Fruit fly (Drosophila melanogaster) whole organism, embryonic: ENCODE measurements around the gene kairos.

ENCODE experiments used
- B-H1 ChIP-seq: fragments of 200-800 bp; sonication (Bioruptor generic); IDR thresholded peaks from 3 replicates; pipeline ENCODE4 v1.3.6; 2022; ENCODE audit warnings: missing biosample characterization, missing genetic modification characterization
- Bteb2 ChIP-seq: fragments of 200-800 bp; sonication (Bioruptor generic); optimal IDR thresholded peaks from 2 replicates; lab custom pipeline; 2016; ENCODE audit warnings: missing biosample characterization, missing genetic modification characterization
- CG10543 ChIP-seq: fragments of 200-800 bp; sonication (Bioruptor generic); optimal IDR thresholded peaks from 3 replicates; lab custom pipeline; 2017; ENCODE audit warnings: missing biosample characterization, mild to moderate bottlenecking, missing genetic modification characterization, moderate library complexity
- CG10979 ChIP-seq: fragments of 200-800 bp; sonication (Bioruptor generic); optimal IDR thresholded peaks from 2 replicates; lab custom pipeline; 2018; ENCODE audit warnings: missing biosample characterization, mild to moderate bottlenecking, missing genetic modification characterization, moderate library complexity
- CG11093 ChIP-seq: fragments of 200-800 bp; sonication (Bioruptor generic); IDR thresholded peaks from 3 replicates; pipeline ENCODE4 v1.3.6; 2022; ENCODE audit warnings: missing biosample characterization, missing genetic modification characterization
- CG11456 ChIP-seq: fragments of 200-800 bp; sonication (Bioruptor generic); IDR thresholded peaks from 3 replicates; pipeline ENCODE4 v1.3.6; 2022; ENCODE audit warnings: missing biosample characterization, missing genetic modification characterization
- CG1233 ChIP-seq: fragments of 200-800 bp; sonication (Bioruptor generic); optimal IDR thresholded peaks from 4 replicates; lab custom pipeline; 2018; ENCODE audit warnings: missing biosample characterization, mild to moderate bottlenecking, missing genetic modification characterization
- CG13123 ChIP-seq: fragments of 200-800 bp; sonication (Bioruptor generic); optimal IDR thresholded peaks from 2 replicates; lab custom pipeline; 2016; ENCODE audit warnings: missing biosample characterization, missing genetic modification characterization
- CG13296 ChIP-seq: fragments of 200-800 bp; sonication (Bioruptor generic); optimal IDR thresholded peaks from 3 replicates; lab custom pipeline; 2018; ENCODE audit warnings: missing biosample characterization, mild to moderate bottlenecking, missing genetic modification characterization
- CG14014 ChIP-seq: fragments of 200-800 bp; sonication (Bioruptor generic); IDR thresholded peaks from 2 replicates; pipeline ENCODE4 v1.3.6; 2022; ENCODE audit warnings: missing biosample characterization, missing genetic modification characterization
- CG1602 ChIP-seq: fragments of 200-800 bp; sonication (Bioruptor generic); optimal IDR thresholded peaks from 3 replicates; lab custom pipeline; 2016; ENCODE audit warnings: missing biosample characterization, missing genetic modification characterization
- CG1603 ChIP-seq: fragments of 200-800 bp; sonication (Bioruptor generic); optimal IDR thresholded peaks from 2 replicates; lab custom pipeline; 2019; ENCODE audit warnings: missing biosample characterization, mild to moderate bottlenecking, missing genetic modification characterization, moderate library complexity
- CG16815 ChIP-seq: fragments of 200-800 bp; sonication (Bioruptor generic); optimal IDR thresholded peaks from 3 replicates; lab custom pipeline; 2017; ENCODE audit warnings: missing biosample characterization, mild to moderate bottlenecking, missing genetic modification characterization
- CG17568 ChIP-seq: fragments of 200-800 bp; sonication (Bioruptor generic); optimal IDR thresholded peaks from 2 replicates; lab custom pipeline; 2018; ENCODE audit warnings: missing biosample characterization, mild to moderate bottlenecking, missing genetic modification characterization, moderate library complexity
- CG1792 ChIP-seq: fragments of 200-800 bp; sonication (Bioruptor generic); optimal IDR thresholded peaks from 2 replicates; lab custom pipeline; 2016; ENCODE audit warnings: missing biosample characterization, missing genetic modification characterization
- CG18011 ChIP-seq: fragments of 200-800 bp; sonication (Bioruptor generic); optimal IDR thresholded peaks from 2 replicates; lab custom pipeline; 2017; ENCODE audit warnings: missing biosample characterization, missing genetic modification characterization, mild to moderate bottlenecking, moderate library complexity, missing genotype
- CG30020 ChIP-seq: fragments of 200-800 bp; optimal IDR thresholded peaks from 2 replicates; lab custom pipeline; 2019; ENCODE audit warnings: missing biosample characterization, mild to moderate bottlenecking, missing genetic modification characterization, moderate library complexity
- CG43689 ChIP-seq: fragments of 200-800 bp; sonication (Bioruptor generic); IDR thresholded peaks from 2 replicates; pipeline ENCODE4 v1.3.6; 2022; ENCODE audit warnings: missing biosample characterization, missing genetic modification characterization
- CG6683 ChIP-seq: fragments of 200-800 bp; sonication (Bioruptor generic); optimal IDR thresholded peaks from 2 replicates; lab custom pipeline; 2017; ENCODE audit warnings: missing biosample characterization, mild to moderate bottlenecking, missing genetic modification characterization, missing genetic modification reagents
- CG7987 ChIP-seq: fragments of 200-800 bp; sonication (Bioruptor generic); optimal IDR thresholded peaks from 2 replicates; lab custom pipeline; 2018; ENCODE audit warnings: missing biosample characterization, mild to moderate bottlenecking, missing genetic modification characterization, moderate library complexity
- CG9437 ChIP-seq: fragments of 200-800 bp; sonication (Bioruptor generic); optimal IDR thresholded peaks from 2 replicates; lab custom pipeline; 2018; ENCODE audit warnings: missing biosample characterization, mild to moderate bottlenecking, missing genetic modification characterization
- Ets97D ChIP-seq: fragments of 200-800 bp; sonication (Bioruptor generic); optimal IDR thresholded peaks from 3 replicates; lab custom pipeline; 2016; ENCODE audit warnings: missing biosample characterization, missing genetic modification characterization
- Gsc ChIP-seq: fragments of 200-800 bp; sonication (Bioruptor generic); IDR thresholded peaks from 2 replicates; pipeline ENCODE4 v1.3.6; 2022; ENCODE audit warnings: missing biosample characterization, missing genetic modification characterization
- H2.0 ChIP-seq: fragments of 200-800 bp; sonication (Bioruptor generic); IDR thresholded peaks from 2 replicates; pipeline ENCODE4 v1.3.6; 2022; ENCODE audit warnings: missing biosample characterization, missing genetic modification characterization
- Hmr ChIP-seq: fragments of 200-800 bp; sonication (Bioruptor generic); optimal IDR thresholded peaks from 3 replicates; lab custom pipeline; 2017; ENCODE audit warnings: mild to moderate bottlenecking, missing biosample characterization, missing genetic modification reagents, missing genetic modification characterization
- Hr3 ChIP-seq: fragments of 200-800 bp; sonication (Bioruptor generic); optimal IDR thresholded peaks from 3 replicates; lab custom pipeline; 2016; ENCODE audit warnings: missing biosample characterization, missing genetic modification characterization
- MBD-R2 ChIP-seq: fragments of 200-800 bp; sonication (Bioruptor generic); IDR thresholded peaks from 2 replicates; pipeline ENCODE4 v1.3.6; 2022; ENCODE audit warnings: missing biosample characterization, missing genetic modification characterization
- NC2α ChIP-seq: fragments of 200-800 bp; sonication (Bioruptor generic); optimal IDR thresholded peaks from 2 replicates; lab custom pipeline; 2016; ENCODE audit warnings: missing biosample characterization, missing genetic modification characterization
- NK7.1 ChIP-seq: fragments of 200-800 bp; sonication (Bioruptor generic); optimal IDR thresholded peaks from 3 replicates; lab custom pipeline; 2016; ENCODE audit warnings: missing biosample characterization, missing genetic modification characterization
- Neu2 ChIP-seq: fragments of 200-800 bp; sonication (Bioruptor generic); optimal IDR thresholded peaks from 3 replicates; lab custom pipeline; 2016; ENCODE audit warnings: missing biosample characterization, missing genetic modification characterization, borderline replicate concordance
- Ravus ChIP-seq: fragments of 200-800 bp; sonication (Bioruptor generic); IDR thresholded peaks from 2 replicates; pipeline ENCODE4 v1.3.6; 2022; ENCODE audit warnings: missing biosample characterization, missing genetic modification characterization
- Side ChIP-seq: fragments of 200-800 bp; sonication (Bioruptor generic); optimal IDR thresholded peaks from 2 replicates; lab custom pipeline; 2016; ENCODE audit warnings: missing biosample characterization, missing genetic modification characterization
- Sry-β ChIP-seq: fragments of 200-800 bp; sonication (Bioruptor generic); optimal IDR thresholded peaks from 2 replicates; lab custom pipeline; 2018; ENCODE audit warnings: missing biosample characterization, mild to moderate bottlenecking, missing genetic modification characterization, moderate library complexity
- TFAM ChIP-seq: fragments of 200-800 bp; sonication (Bioruptor generic); optimal IDR thresholded peaks from 2 replicates; lab custom pipeline; 2017; ENCODE audit warnings: missing biosample characterization, missing genetic modification characterization, inconsistent platforms
- Trl ChIP-seq, 3 experiments: fragments of >200 bp in 2 of 3; fragments of 200-800 bp in 1 of 3; sonication (Bioruptor generic) in 1 of 3; optimal IDR thresholded peaks; 2 replicates in 1 of 3; 3 replicates in 2 of 3; lab custom pipeline; 2016 to 2017; ENCODE audit warnings: missing biosample characterization in 1 of 3, missing genetic modification characterization in 1 of 3
- Usf ChIP-seq: fragments of 200-800 bp; sonication (Bioruptor generic); optimal IDR thresholded peaks from 2 replicates; lab custom pipeline; 2017; ENCODE audit warnings: missing genotype, missing biosample characterization, missing genetic modification characterization
- croc ChIP-seq: fragments of 200-800 bp; sonication (Bioruptor generic); conservative IDR thresholded peaks from 3 replicates; pipeline ENCODE4 v1.3.6; 2022; ENCODE audit warnings: missing biosample characterization, missing genetic modification characterization
- dimm ChIP-seq: fragments of 200-800 bp; sonication (Bioruptor generic); IDR thresholded peaks from 2 replicates; pipeline ENCODE4 v1.3.6; 2022; ENCODE audit warnings: missing biosample characterization, missing genetic modification characterization
- eve ChIP-seq, 2 experiments: fragments of >200 bp; optimal IDR thresholded peaks; 2 replicates each; lab custom pipeline; 2017; ENCODE audit warnings: missing biosample characterization in 2 of 2, missing genetic modification characterization in 2 of 2
- ind ChIP-seq: fragments of 200-800 bp; sonication (Bioruptor generic); optimal IDR thresholded peaks from 3 replicates; lab custom pipeline; 2016; ENCODE audit warnings: missing biosample characterization, missing genetic modification characterization
- jigr1 ChIP-seq: fragments of 200-800 bp; sonication (Bioruptor generic); IDR thresholded peaks from 3 replicates; pipeline ENCODE4 v1.3.6; 2022; ENCODE audit warnings: missing biosample characterization, missing genetic modification characterization
- lab ChIP-seq: fragments of 200-800 bp; sonication (Bioruptor generic); optimal IDR thresholded peaks from 3 replicates; lab custom pipeline; 2017; ENCODE audit warnings: missing biosample characterization, missing genetic modification characterization, mild to moderate bottlenecking, moderate library complexity, missing genetic modification reagents
- lilli ChIP-seq: fragments of 200-800 bp; sonication (Bioruptor generic); optimal IDR thresholded peaks from 3 replicates; lab custom pipeline; 2016; ENCODE audit warnings: missing biosample characterization, missing genetic modification characterization
- oc ChIP-seq: fragments of 200-800 bp; sonication (Bioruptor generic); optimal IDR thresholded peaks from 2 replicates; lab custom pipeline; 2018; ENCODE audit warnings: missing biosample characterization, mild to moderate bottlenecking, missing genetic modification characterization, moderate library complexity
- phol ChIP-seq: fragments of 200-800 bp; sonication (Bioruptor generic); optimal IDR thresholded peaks from 3 replicates; lab custom pipeline; 2018; ENCODE audit warnings: missing biosample characterization, mild to moderate bottlenecking, missing genetic modification characterization, moderate library complexity
- ro ChIP-seq: fragments of 200-800 bp; sonication (Bioruptor generic); IDR thresholded peaks from 2 replicates; pipeline ENCODE4 v1.3.6; 2022; ENCODE audit warnings: missing biosample characterization, missing genetic modification characterization
- schlank ChIP-seq: fragments of 200-800 bp; sonication (Bioruptor generic); optimal IDR thresholded peaks from 2 replicates; lab custom pipeline; 2018; ENCODE audit warnings: missing biosample characterization, mild to moderate bottlenecking, missing genetic modification characterization
- sima ChIP-seq: fragments of 200-800 bp; sonication (Bioruptor generic); optimal IDR thresholded peaks from 2 replicates; lab custom pipeline; 2016; ENCODE audit warnings: missing biosample characterization, missing genetic modification characterization
- slbo ChIP-seq: fragments of 200-800 bp; sonication (Bioruptor generic); IDR thresholded peaks from 2 replicates; pipeline ENCODE4 v1.3.6; 2022; ENCODE audit warnings: missing biosample characterization, missing genetic modification characterization
- tna ChIP-seq: fragments of 200-800 bp; sonication (Bioruptor generic); IDR thresholded peaks from 2 replicates; pipeline ENCODE4 v1.3.6; 2022; ENCODE audit warnings: missing biosample characterization, missing genetic modification characterization; ENCODE audit not compliant: partially characterized antibody
- unc-4 ChIP-seq: fragments of 200-800 bp; sonication (Bioruptor generic); IDR thresholded peaks from 2 replicates; pipeline ENCODE4 v1.3.6; 2022; ENCODE audit warnings: missing biosample characterization, missing genetic modification characterization; ENCODE audit not compliant: partially characterized antibody
- yki ChIP-seq: fragments of >200 bp; optimal IDR thresholded peaks from 3 replicates; lab custom pipeline; 2018

Gene kairos

DNA sequence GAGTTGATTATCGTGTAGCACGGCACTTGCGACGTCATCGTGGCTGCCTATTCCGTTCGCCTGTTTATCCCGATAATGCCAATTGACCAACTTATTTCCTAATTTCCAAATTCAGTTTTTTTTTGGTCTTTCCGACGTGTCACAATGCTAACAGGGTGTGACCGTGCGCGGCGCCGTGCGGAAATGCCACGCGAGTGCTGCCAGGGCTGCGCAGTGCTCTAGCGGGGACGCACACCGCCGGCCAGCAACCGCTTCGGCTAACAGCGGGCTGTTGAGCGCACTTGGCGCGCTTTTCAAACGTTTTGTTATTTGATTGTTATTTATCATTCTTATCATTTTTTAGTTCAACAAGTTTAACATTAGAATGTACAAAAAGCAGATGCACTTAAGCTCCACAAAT lies 29.1 kb upstream of the kairos start, which contains the start of gene betaCOP (continued):
- no peak for TF ChIP-seq CG13296 (GFP tag; lab: Kevin White, UChicago)
- no peak for TF ChIP-seq CG1603 (tag; lab: Kevin White, UChicago)
- TF ChIP-seq croc (GFP tag; lab: Robert Waterston, UW) = no peak
- TF ChIP-seq yki = no peak
- TF ChIP-seq CG11093 = no peak
- no peak for TF ChIP-seq NC2α
- TF ChIP-seq CG13123 = no peak
- TF ChIP-seq tna (GFP tag; lab: Robert Waterston, UW) = no peak
- no peak for TF ChIP-seq B-H1
- no peak for TF ChIP-seq CG1792 (GFP tag; lab: Kevin White, UChicago)
- no peak for TF ChIP-seq sima (GFP tag; lab: Kevin White, UChicago)
- no peak for TF ChIP-seq lilli
- peak; percentile 68 for TF ChIP-seq Ets97D (GFP tag; lab: Kevin White, UChicago)
- no peak for TF ChIP-seq Trl (optimal IDR thresholded peaks at IDR 0.05; lab: Kevin White, UChicago)
- no peak for TF ChIP-seq Trl (GFP tag; optimal IDR thresholded peaks at IDR 0.05; lab: Kevin White, UChicago)
- TF ChIP-seq Usf (GFP tag; lab: Kevin White, UChicago) = no peak
- no peak for TF ChIP-seq CG7987
- TF ChIP-seq CG1233 = no peak
- TF ChIP-seq Ravus = no peak
- peak; percentile 68 for TF ChIP-seq MBD-R2 (GFP tag; lab: Robert Waterston, UW)
- TF ChIP-seq CG17568 (GFP tag; lab: Kevin White, UChicago) = no peak
- peak; percentile 46 for TF ChIP-seq phol (tag; lab: Kevin White, UChicago)
- no peak for TF ChIP-seq Neu2
- no peak for TF ChIP-seq CG16815
- TF ChIP-seq Gsc (GFP tag; lab: Robert Waterston, UW) = no peak
- TF ChIP-seq dimm (GFP tag; lab: Robert Waterston, UW) = no peak
- no peak for TF ChIP-seq Bteb2
- TF ChIP-seq Side (GFP tag; lab: Kevin White, UChicago) = no peak
- TF ChIP-seq Hr3 (GFP tag; lab: Kevin White, UChicago) = no peak
- no peak for TF ChIP-seq CG6683 (GFP tag; lab: Kevin White, UChicago)
- TF ChIP-seq H2.0 = no peak
- no peak for TF ChIP-seq schlank
- no peak for TF ChIP-seq NK7.1 (GFP tag; lab: Kevin White, UChicago)
- TF ChIP-seq eve (GFP tag; optimal IDR thresholded peaks at IDR 0.05; lab: Kevin White, UChicago) = no peak
- no peak for TF ChIP-seq lab
- no peak for TF ChIP-seq CG43689
- no peak for TF ChIP-seq oc (tag; lab: Kevin White, UChicago)
- no peak for TF ChIP-seq CG14014 (GFP tag; lab: Robert Waterston, UW)
- TF ChIP-seq CG11456 (GFP tag; lab: Robert Waterston, UW) = peak; percentile 54; the same call in 1 of the 3 replicates
- TF ChIP-seq jigr1 (GFP tag; lab: Robert Waterston, UW) = no peak
- TF ChIP-seq CG1602 (GFP tag; lab: Kevin White, UChicago) = no peak
- TF ChIP-seq slbo (GFP tag; lab: Robert Waterston, UW) = peak; percentile 46
- no peak for TF ChIP-seq CG10543
- TF ChIP-seq CG9437 (GFP tag; lab: Kevin White, UChicago) = no peak
- no peak for TF ChIP-seq ro (GFP tag; lab: Robert Waterston, UW)
- TF ChIP-seq Hmr (GFP tag; lab: Kevin White, UChicago) = no peak
- TF ChIP-seq CG30020 (tag; lab: Kevin White, UChicago) = no peak
- TF ChIP-seq unc-4 (GFP tag; lab: Robert Waterston, UW) = 0 out of 2 replicates have a peak, but pooled peaks have one; percentile 16
- no peak for TF ChIP-seq ind (GFP tag; lab: Kevin White, UChicago)
- no peak for TF ChIP-seq CG18011
- TF ChIP-seq TFAM (GFP tag; lab: Kevin White, UChicago) = no peak
- TF ChIP-seq CG10979 (tag; lab: Kevin White, UChicago) = no peak
- no peak for TF ChIP-seq Sry-β
